Worm (Caenorhabditis elegans) whole organism, young adult: Measurements from ENCODE around the gene C48B4.3.

ENCODE experiments used
- B0261.1 ChIP-seq: sonication (generic microtip); optimal IDR thresholded peaks from 2 replicates; lab custom pipeline; 2016; ENCODE audit warnings: mild to moderate bottlenecking, missing genetic modification characterization, moderate library complexity, missing compliant biosample characterization
- D2030.7 ChIP-seq: fragments of 200-800 bp; sonication (Bioruptor generic); IDR thresholded peaks from 2 replicates; pipeline ENCODE4 v1.3.6; 2022; ENCODE audit warnings: missing genetic modification reagents, missing genetic modification characterization, missing compliant biosample characterization
- F33H1.4 ChIP-seq: fragments of 200-800 bp; sonication (Bioruptor generic); IDR thresholded peaks from 2 replicates; pipeline ENCODE4 v1.3.6; 2022; ENCODE audit warnings: missing genetic modification reagents, missing genetic modification characterization, missing compliant biosample characterization
- F52B5.7 ChIP-seq: sonication (generic microtip); optimal IDR thresholded peaks from 2 replicates; lab custom pipeline; 2016; ENCODE audit warnings: mild to moderate bottlenecking, missing genetic modification characterization, missing compliant biosample characterization
- F57C9.4 ChIP-seq: sonication (generic microtip); optimal IDR thresholded peaks from 2 replicates; lab custom pipeline; 2017; ENCODE audit warnings: mild to moderate bottlenecking, missing genetic modification characterization, missing compliant biosample characterization
- K11D2.4 ChIP-seq: fragments of 200-800 bp; sonication (Bioruptor generic); IDR thresholded peaks from 2 replicates; pipeline ENCODE4 v1.3.6; 2022; ENCODE audit warnings: missing genetic modification reagents, missing genetic modification characterization, missing compliant biosample characterization
- T07F8.4 ChIP-seq: sonication (generic microtip); optimal IDR thresholded peaks from 2 replicates; lab custom pipeline; 2016; ENCODE audit warnings: mild to moderate bottlenecking, missing genetic modification characterization, moderate library complexity, missing compliant biosample characterization
- Y56A3A.18 ChIP-seq: fragments of 200-800 bp; sonication (Bioruptor generic); IDR thresholded peaks from 2 replicates; pipeline ENCODE4 v1.3.6; 2022; ENCODE audit warnings: missing genetic modification reagents, missing genetic modification characterization, missing compliant biosample characterization
- ZK185.1 ChIP-seq: sonication (generic microtip); optimal IDR thresholded peaks from 2 replicates; lab custom pipeline; 2016; ENCODE audit warnings: mild to moderate bottlenecking, missing genetic modification characterization, missing compliant biosample characterization; ENCODE audit not compliant: poor library complexity, severe bottlenecking
- ama-1 ChIP-seq, 3 experiments: fragments of 150-350 bp in 1 of 3; sonication (generic microtip) in 2 of 3; optimal IDR thresholded peaks; 2 replicates each; lab custom pipeline; 2014 to 2018; ENCODE audit warnings: missing biosample characterization in 2 of 3, missing genetic modification characterization in 2 of 3, missing genetic modification reagents in 2 of 3
- aptf-2 ChIP-seq: fragments of 200-800 bp; sonication (Bioruptor generic); conservative IDR thresholded peaks from 2 replicates; pipeline ENCODE4 v1.3.6; 2022; ENCODE audit warnings: missing genetic modification reagents, missing genetic modification characterization, missing compliant biosample characterization
- aptf-3 ChIP-seq: fragments of 200-800 bp; sonication (Bioruptor generic); IDR thresholded peaks from 2 replicates; pipeline ENCODE4 v1.3.6; 2022; ENCODE audit warnings: missing genetic modification characterization, missing compliant biosample characterization
- attf-3 ChIP-seq: fragments of 200-800 bp; sonication (Bioruptor generic); conservative IDR thresholded peaks from 2 replicates; pipeline ENCODE4 v1.3.6; 2022; ENCODE audit warnings: missing genetic modification reagents, missing genetic modification characterization, missing compliant biosample characterization
- attf-5 ChIP-seq: fragments of 200-800 bp; sonication (Bioruptor generic); optimal IDR thresholded peaks from 2 replicates; lab custom pipeline; 2018; ENCODE audit warnings: mild to moderate bottlenecking, missing genetic modification characterization, missing compliant biosample characterization
- ccch-3 ChIP-seq: fragments of 200-800 bp; sonication (Bioruptor generic); optimal IDR thresholded peaks from 2 replicates; lab custom pipeline; 2018; ENCODE audit warnings: mild to moderate bottlenecking, missing genetic modification characterization, missing compliant biosample characterization
- cebp-1 ChIP-seq, 2 experiments: fragments of 200-800 bp in 1 of 2; sonication (Bioruptor generic) in 1 of 2; sonication (generic microtip) in 1 of 2; IDR thresholded peaks in 1 of 2; optimal IDR thresholded peaks in 1 of 2; 2 replicates each; pipeline versions ENCODE4 v1.3.6 to Lab custom; 2017 to 2022; ENCODE audit warnings: missing compliant biosample characterization in 2 of 2, missing genetic modification characterization in 2 of 2, mild to moderate bottlenecking in 1 of 2, missing genetic modification reagents in 1 of 2, moderate library complexity in 1 of 2
- cebp-2 ChIP-seq: fragments of 200-800 bp; sonication (Bioruptor generic); IDR thresholded peaks from 2 replicates; pipeline ENCODE4 v1.3.6; 2022; ENCODE audit warnings: missing genetic modification characterization, missing compliant biosample characterization
- ceh-27 ChIP-seq: fragments of 200-800 bp; sonication (Bioruptor generic); optimal IDR thresholded peaks from 2 replicates; lab custom pipeline; 2018; ENCODE audit warnings: mild to moderate bottlenecking, missing genetic modification characterization, moderate library complexity, missing compliant biosample characterization
- dpl-1 ChIP-seq: fragments of 150-350 bp; optimal IDR thresholded peaks from 2 replicates; lab custom pipeline; 2014; ENCODE audit warnings: missing biosample characterization, missing genetic modification reagents, missing genetic modification characterization
- efl-1 ChIP-seq: fragments of 150-350 bp; optimal IDR thresholded peaks from 2 replicates; lab custom pipeline; 2014; ENCODE audit warnings: missing biosample characterization, missing genetic modification reagents, missing genetic modification characterization
- egl-44 ChIP-seq: fragments of 200-800 bp; sonication (Bioruptor generic); IDR thresholded peaks from 2 replicates; pipeline ENCODE4 v1.3.6; 2022; ENCODE audit warnings: missing genetic modification reagents, missing genetic modification characterization, missing compliant biosample characterization
- ekl-4 ChIP-seq: fragments of 200-800 bp; sonication (Bioruptor generic); IDR thresholded peaks from 2 replicates; pipeline ENCODE4 v1.3.6; 2022; ENCODE audit warnings: missing genetic modification reagents, missing genetic modification characterization, missing compliant biosample characterization
- hmg-20 ChIP-seq: fragments of 200-800 bp; sonication (Bioruptor generic); IDR thresholded peaks from 2 replicates; pipeline ENCODE4 v1.3.6; 2022; ENCODE audit warnings: missing genetic modification reagents, missing genetic modification characterization, missing compliant biosample characterization
- hrde-1 ChIP-seq: sonication (generic microtip); optimal IDR thresholded peaks from 2 replicates; lab custom pipeline; 2016; ENCODE audit warnings: missing genetic modification characterization, mild to moderate bottlenecking, missing compliant biosample characterization, moderate library complexity, missing genotype, missing genetic modification reagents, borderline replicate concordance
- let-526 ChIP-seq: fragments of 200-800 bp; sonication (Bioruptor generic); IDR thresholded peaks from 2 replicates; pipeline ENCODE4 v1.3.6; 2022; ENCODE audit warnings: missing genetic modification reagents, missing genetic modification characterization, missing compliant biosample characterization
- lin-54 ChIP-seq: fragments of 200-800 bp; sonication (Bioruptor generic); optimal IDR thresholded peaks from 2 replicates; lab custom pipeline; 2018; ENCODE audit warnings: mild to moderate bottlenecking, missing genetic modification characterization, missing compliant biosample characterization
- lir-1 ChIP-seq: fragments of 200-800 bp; sonication (Bioruptor generic); conservative IDR thresholded peaks from 2 replicates; pipeline ENCODE4 v1.3.6; 2022; ENCODE audit warnings: missing genetic modification reagents, missing genetic modification characterization, missing compliant biosample characterization
- lsl-1 ChIP-seq: fragments of 200-800 bp; sonication (Bioruptor generic); optimal IDR thresholded peaks from 2 replicates; lab custom pipeline; 2018; ENCODE audit warnings: mild to moderate bottlenecking, missing genetic modification characterization, moderate library complexity, missing compliant biosample characterization
- madf-6 ChIP-seq: fragments of 200-800 bp; sonication (Bioruptor generic); IDR thresholded peaks from 2 replicates; pipeline ENCODE4 v1.3.6; 2022; ENCODE audit warnings: missing genetic modification reagents, missing genetic modification characterization, missing compliant biosample characterization
- madf-8 ChIP-seq: fragments of 200-800 bp; sonication (Bioruptor generic); conservative IDR thresholded peaks from 2 replicates; pipeline ENCODE4 v1.3.6; 2022; ENCODE audit warnings: missing genetic modification reagents, missing genetic modification characterization, missing compliant biosample characterization
- mcd-1 ChIP-seq: fragments of 200-800 bp; sonication (Bioruptor generic); IDR thresholded peaks from 2 replicates; pipeline ENCODE4 v1.3.6; 2022; ENCODE audit warnings: missing genetic modification reagents, missing genetic modification characterization, missing compliant biosample characterization
- mes-4 ChIP-seq: sonication (generic microtip); optimal IDR thresholded peaks from 2 replicates; lab custom pipeline; 2016; ENCODE audit warnings: missing genotype, missing genetic modification characterization, missing compliant biosample characterization
- nhr-120 ChIP-seq: fragments of 200-800 bp; sonication (Bioruptor generic); IDR thresholded peaks from 2 replicates; pipeline ENCODE4 v1.3.6; 2022; ENCODE audit warnings: missing genetic modification characterization, missing compliant biosample characterization
- nhr-80 ChIP-seq: sonication (generic microtip); optimal IDR thresholded peaks from 2 replicates; lab custom pipeline; 2016; ENCODE audit warnings: missing genetic modification characterization, missing compliant biosample characterization
- rcor-1 ChIP-seq: fragments of 200-800 bp; sonication (Bioruptor generic); IDR thresholded peaks from 2 replicates; pipeline ENCODE4 v1.3.6; 2022; ENCODE audit warnings: missing genetic modification reagents, missing genetic modification characterization, missing compliant biosample characterization
- sdz-38 ChIP-seq: sonication (generic microtip); optimal IDR thresholded peaks from 2 replicates; lab custom pipeline; 2016; ENCODE audit warnings: missing genotype, missing genetic modification characterization, missing compliant biosample characterization
- snpc-1.1 ChIP-seq: sonication (generic microtip); optimal IDR thresholded peaks from 2 replicates; lab custom pipeline; 2017; ENCODE audit warnings: missing genetic modification characterization, mild to moderate bottlenecking, missing compliant biosample characterization, antibody characterized with exemption, moderate library complexity, missing genotype, missing genetic modification reagents; ENCODE audit not compliant: insufficient read depth
- snpc-4 ChIP-seq, 5 experiments: fragments of 150-350 bp in 1 of 5; sonication (generic microtip) in 4 of 5; optimal IDR thresholded peaks; 2 replicates each; lab custom pipeline; 2014 to 2018; ENCODE audit warnings: missing genetic modification characterization in 5 of 5, missing biosample characterization in 3 of 5, antibody characterized with exemption in 2 of 5, mild to moderate bottlenecking in 2 of 5, missing compliant biosample characterization in 2 of 5, missing genotype in 2 of 5, moderate library complexity in 2 of 5, missing genetic modification reagents in 1 of 5
- somi-1 ChIP-seq: fragments of 200-800 bp; sonication (Bioruptor generic); optimal IDR thresholded peaks from 2 replicates; lab custom pipeline; 2018; ENCODE audit warnings: mild to moderate bottlenecking, missing genetic modification characterization, missing compliant biosample characterization
- sptf-2 ChIP-seq: fragments of 200-800 bp; sonication (Bioruptor generic); optimal IDR thresholded peaks from 2 replicates; lab custom pipeline; 2018; ENCODE audit warnings: mild to moderate bottlenecking, missing genetic modification characterization, missing compliant biosample characterization
- tbx-9 ChIP-seq: sonication (generic microtip); optimal IDR thresholded peaks from 2 replicates; lab custom pipeline; 2016; ENCODE audit warnings: borderline replicate concordance, missing genetic modification characterization, inconsistent platforms, missing compliant biosample characterization
- unc-62 ChIP-seq: fragments of 150-350 bp; optimal IDR thresholded peaks from 2 replicates; lab custom pipeline; 2014; ENCODE audit warnings: missing biosample characterization, missing genetic modification reagents, missing genetic modification characterization
- zfh-2 ChIP-seq: fragments of 200-800 bp; sonication (Bioruptor generic); conservative IDR thresholded peaks from 2 replicates; pipeline ENCODE4 v1.3.6; 2022; ENCODE audit warnings: missing genetic modification reagents, missing genetic modification characterization, missing compliant biosample characterization
- zim-3 ChIP-seq: sonication (generic microtip); optimal IDR thresholded peaks from 2 replicates; lab custom pipeline; 2017; ENCODE audit warnings: mild to moderate bottlenecking, missing genetic modification characterization, moderate library complexity, missing compliant biosample characterization
- ztf-18 ChIP-seq: sonication (generic microtip); optimal IDR thresholded peaks from 2 replicates; lab custom pipeline; 2016; ENCODE audit warnings: missing genotype, mild to moderate bottlenecking, missing genetic modification characterization, missing compliant biosample characterization
- ztf-22 ChIP-seq: fragments of 200-800 bp; sonication (Bioruptor generic); optimal IDR thresholded peaks from 2 replicates; lab custom pipeline; 2018; ENCODE audit warnings: mild to moderate bottlenecking, missing genetic modification characterization, moderate library complexity, missing compliant biosample characterization
- ztf-25 ChIP-seq: fragments of 200-800 bp; sonication (Bioruptor generic); IDR thresholded peaks from 2 replicates; pipeline ENCODE4 v1.3.6; 2022; ENCODE audit warnings: missing genetic modification reagents, missing genetic modification characterization, missing compliant biosample characterization
- ztf-26 ChIP-seq: sonication (generic microtip); optimal IDR thresholded peaks from 2 replicates; lab custom pipeline; 2017; ENCODE audit warnings: missing genetic modification characterization, missing compliant biosample characterization

C48B4.3 gene

ce11 chrIII:9614211-9614610, 32.0 kb upstream of the C48B4.3 start, which contains the start of the genes pri-1 and F58A4.6:
pri-1 (minus strand) TSS chrIII:9614281.
F58A4.6 (plus strand) TSS chrIII:9614482.
- peak; percentile 19; the same call in 1 of the 2 replicates for TF ChIP-seq madf-8 (GFP tag; lab: Robert Waterston, UW)
- TF ChIP-seq tbx-9 (tag; lab: Kevin White, UChicago) = no peak
- TF ChIP-seq ceh-27 (GFP tag; lab: Kevin White, UChicago) = no peak
- TF ChIP-seq ztf-22 (GFP tag; lab: Kevin White, UChicago) = no peak
- TF ChIP-seq attf-3 = no peak
- no peak for TF ChIP-seq ekl-4
- TF ChIP-seq F57C9.4 (tag; lab: Kevin White, UChicago) = no peak
- no peak for TF ChIP-seq egl-44 (GFP tag; lab: Robert Waterston, UW)
- TF ChIP-seq F52B5.7 (tag; lab: Kevin White, UChicago) = no peak
- no peak for TF ChIP-seq aptf-3 (GFP tag; lab: Robert Waterston, UW)
- no peak for TF ChIP-seq ztf-25
- TF ChIP-seq F33H1.4 (GFP tag; lab: Robert Waterston, UW) = peak; percentile 30; the same call in 1 of the 2 replicates
- no peak for TF ChIP-seq lir-1
- peak; percentile 56 for TF ChIP-seq lin-54 (GFP tag; lab: Kevin White, UChicago)
- no peak for TF ChIP-seq snpc-1.1 (tag; lab: Kevin White, UChicago)
- no peak for TF ChIP-seq ama-1 (optimal IDR thresholded peaks at IDR 0.05; lab: Kevin White, UChicago)
- TF ChIP-seq ama-1 (GFP tag; optimal IDR thresholded peaks at IDR 0.05; lab: Kevin White, UChicago) = no peak
- peak; percentile 32 for TF ChIP-seq dpl-1 (GFP tag; lab: Kevin White, UChicago)
- TF ChIP-seq nhr-80 (tag; lab: Kevin White, UChicago) = no peak
- TF ChIP-seq K11D2.4 = no peak
- TF ChIP-seq madf-6 = peak; percentile 56; the same call in 1 of the 2 replicates
- TF ChIP-seq zim-3 (tag; lab: Kevin White, UChicago) = no peak
- TF ChIP-seq ccch-3 (GFP tag; lab: Kevin White, UChicago) = no peak
- peak; percentile 73 for TF ChIP-seq efl-1 (GFP tag; lab: Kevin White, UChicago)
- no peak for TF ChIP-seq attf-5 (GFP tag; lab: Kevin White, UChicago)
- TF ChIP-seq ztf-18 (tag; lab: Kevin White, UChicago) = peak; percentile 6
- TF ChIP-seq B0261.1 (tag; lab: Kevin White, UChicago) = no peak
- TF ChIP-seq ztf-26 (tag; lab: Kevin White, UChicago) = no peak
- TF ChIP-seq T07F8.4 = no peak
- no peak for TF ChIP-seq rcor-1 (GFP tag; lab: Robert Waterston, UW)
- no peak for TF ChIP-seq ZK185.1 (tag; lab: Kevin White, UChicago)
- peak; percentile 83 for TF ChIP-seq mcd-1 (GFP tag; lab: Robert Waterston, UW)
- no peak for TF ChIP-seq aptf-2 (GFP tag; lab: Robert Waterston, UW)
- no peak for TF ChIP-seq sptf-2 (GFP tag; lab: Kevin White, UChicago)
- no peak for TF ChIP-seq nhr-120
- TF ChIP-seq cebp-1 (GFP tag; IDR thresholded peaks at IDR 0.05; lab: Robert Waterston, UW) = no peak
- TF ChIP-seq cebp-1 (tag; optimal IDR thresholded peaks at IDR 0.05; lab: Kevin White, UChicago) = no peak
- TF ChIP-seq D2030.7 (GFP tag; lab: Robert Waterston, UW) = peak; percentile 25; the same call in 1 of the 2 replicates
- no peak for TF ChIP-seq Y56A3A.18 (GFP tag; lab: Robert Waterston, UW)
- no peak for TF ChIP-seq unc-62
- peak; percentile 29 for TF ChIP-seq lsl-1 (GFP tag; lab: Kevin White, UChicago)
- TF ChIP-seq hrde-1 (tag; lab: Kevin White, UChicago) = no peak
- TF ChIP-seq somi-1 = no peak
- no peak for TF ChIP-seq cebp-2 (GFP tag; lab: Robert Waterston, UW)
- TF ChIP-seq hmg-20 = no peak
- no peak for TF ChIP-seq mes-4 (tag; lab: Kevin White, UChicago)
- no peak for TF ChIP-seq sdz-38 (tag; lab: Kevin White, UChicago)
- no peak for TF ChIP-seq zfh-2 (GFP tag; lab: Robert Waterston, UW)
- TF ChIP-seq snpc-4 (GFP tag; optimal IDR thresholded peaks at IDR 0.05; lab: Kevin White, UChicago) = no peak
- no peak for TF ChIP-seq snpc-4 (tag; optimal IDR thresholded peaks at IDR 0.05; lab: Kevin White, UChicago)
- TF ChIP-seq let-526 (GFP tag; lab: Robert Waterston, UW) = no peak
